Worm (Caenorhabditis elegans): ENCODE results near the gene K07C5.3.

DNA sequence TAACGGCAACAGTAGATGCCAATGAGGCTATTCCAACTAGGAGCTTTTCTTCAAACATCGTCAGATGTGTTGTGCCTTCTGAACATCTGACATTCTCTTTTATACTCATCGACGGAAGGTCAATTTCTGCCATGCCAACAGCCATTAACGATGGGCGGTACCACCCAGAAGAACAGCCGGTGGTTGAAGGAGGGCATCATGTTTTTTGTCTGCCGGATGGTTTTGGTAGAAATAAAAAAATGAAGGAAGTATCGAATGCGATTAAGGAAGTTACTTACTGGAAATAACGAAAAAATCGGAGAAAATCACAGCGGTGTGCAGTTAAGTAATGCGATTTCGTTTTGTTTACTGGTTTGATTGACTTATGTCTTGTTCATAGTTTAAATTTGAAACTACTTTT lies 48.3 kb upstream of the K07C5.3 start, which contains the start of gene col-150:
- TF ChIP-seq W03F9.2 (tag; optimal IDR thresholded peaks at IDR 0.05) (no peak), dao-5 (tag; optimal IDR thresholded peaks at IDR 0.05) (no peak), him-1 (tag; optimal IDR thresholded peaks at IDR 0.05) (no peak)

Measured in whole organism, L4/young adult.